Worm (Caenorhabditis elegans) whole organism, L4 larva: Measurements from ENCODE around the gene hphd-1.

Source experiments
- daf-12 ChIP-seq: fragments of 150-350 bp; optimal IDR thresholded peaks from 2 replicates; lab custom pipeline; 2014; ENCODE audit warnings: missing biosample characterization, missing genetic modification reagents, missing genetic modification characterization
- lin-1 ChIP-seq: fragments of 200-800 bp; sonication (Bioruptor generic); IDR thresholded peaks from 2 replicates; pipeline ENCODE4 v1.3.6; 2022; ENCODE audit warnings: missing genetic modification reagents, missing genetic modification characterization, missing compliant biosample characterization
- lin-15B ChIP-seq: fragments of 150-350 bp; sonication (generic microtip); optimal IDR thresholded peaks from 3 replicates; lab custom pipeline; 2014; ENCODE audit warnings: missing biosample characterization, missing genetic modification characterization
- lin-39 ChIP-seq: fragments of 150-350 bp; optimal IDR thresholded peaks from 2 replicates; lab custom pipeline; 2014; ENCODE audit warnings: missing biosample characterization, missing genetic modification reagents, missing genetic modification characterization
- lsy-2 ChIP-seq, 2 experiments: fragments of 150-350 bp in 1 of 2; sonication (generic microtip) in 1 of 2; optimal IDR thresholded peaks; 2 replicates each; lab custom pipeline; 2014 to 2017; ENCODE audit warnings: missing biosample characterization in 2 of 2, missing genetic modification characterization in 2 of 2
- mep-1 ChIP-seq: fragments of 150-350 bp; sonication (generic microtip); optimal IDR thresholded peaks from 3 replicates; lab custom pipeline; 2014; ENCODE audit warnings: missing biosample characterization, missing genetic modification characterization
- nhr-11 ChIP-seq: fragments of 150-350 bp; optimal IDR thresholded peaks from 2 replicates; lab custom pipeline; 2014; ENCODE audit warnings: missing biosample characterization, missing genetic modification characterization
- nhr-25 ChIP-seq: sonication (generic microtip); optimal IDR thresholded peaks from 2 replicates; lab custom pipeline; 2017; ENCODE audit warnings: missing genetic modification characterization, mild to moderate bottlenecking, missing compliant biosample characterization, antibody characterized with exemption, moderate library complexity, borderline replicate concordance; ENCODE audit not compliant: insufficient read depth
- snpc-4 ChIP-seq: fragments of 150-350 bp; optimal IDR thresholded peaks from 2 replicates; lab custom pipeline; 2014; ENCODE audit warnings: missing biosample characterization, missing genetic modification characterization

DNA sequence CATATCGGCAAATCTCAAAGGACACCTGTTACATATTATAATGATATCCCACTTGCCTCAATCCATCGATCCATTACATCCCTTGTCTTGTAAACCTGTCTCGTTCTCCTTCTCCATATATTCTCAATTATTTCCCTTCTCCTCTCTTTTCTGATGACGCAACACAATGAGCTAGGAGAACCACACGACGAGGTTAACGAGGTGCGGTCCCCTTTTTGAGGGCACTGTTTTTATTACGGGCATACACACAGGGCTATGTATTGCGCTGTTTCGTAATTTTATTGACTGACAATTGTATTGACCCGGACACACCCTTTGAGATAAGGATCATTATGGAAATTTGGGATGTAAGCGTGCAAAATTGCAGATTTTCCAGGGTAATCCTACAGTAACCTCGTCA lies 17.7 kb downstream of the hphd-1 start:
- no peak for TF ChIP-seq lsy-2 (tag; optimal IDR thresholded peaks at IDR 0.05; lab: Kevin White, UChicago)
- TF ChIP-seq lin-15B (tag; lab: Kevin White, UChicago) = no peak
- no peak for TF ChIP-seq mep-1 (tag; lab: Kevin White, UChicago)
- TF ChIP-seq snpc-4 (tag; lab: Kevin White, UChicago) = no peak
- TF ChIP-seq lin-1 (GFP tag; lab: Robert Waterston, UW) = no peak
- no peak for TF ChIP-seq nhr-25 (tag; lab: Kevin White, UChicago)
- no peak for TF ChIP-seq nhr-11 (tag; lab: Kevin White, UChicago)
- no peak for TF ChIP-seq lin-39 (tag; lab: Kevin White, UChicago)
- no peak for TF ChIP-seq daf-12 (tag; lab: Kevin White, UChicago)
